Fruit fly (Drosophila melanogaster): ENCODE results near the gene Ac13E.

The Ac13E gene

DNA sequence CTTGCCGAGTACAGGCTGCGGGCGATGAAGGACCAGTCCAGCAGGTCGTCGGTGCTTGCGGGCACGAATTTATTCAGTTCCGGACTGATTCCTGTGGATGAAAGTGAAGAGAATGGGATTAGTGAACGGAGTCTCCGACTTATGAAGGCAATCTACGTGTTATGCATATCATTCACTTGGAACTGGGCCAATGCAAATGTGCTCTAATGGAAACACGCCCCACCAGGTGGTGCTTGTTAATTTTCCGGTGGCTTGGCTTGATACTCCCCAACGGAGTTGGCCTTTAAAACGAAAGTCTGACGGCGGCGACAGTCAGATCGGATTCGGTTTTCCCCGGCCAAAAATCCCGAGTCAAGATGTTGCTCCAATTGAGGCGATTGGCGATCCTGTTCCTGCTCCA is 33.4 kb upstream of the Ac13E start, which contains the start of gene Alp11:
TSS of gene Alp11 (plus strand) at position 301 of the 400 bp plus-strand sequence.
- no peak for TF ChIP-seq CG6854 (GFP tag; optimal IDR thresholded peaks at IDR 0.05)
- TF ChIP-seq CG6808 (GFP tag; optimal IDR thresholded peaks at IDR 0.05) = no peak
- no peak for TF ChIP-seq Hr39 (GFP tag; optimal IDR thresholded peaks at IDR 0.05)
- no peak for TF ChIP-seq cyc (GFP tag; optimal IDR thresholded peaks at IDR 0.05)
- TF ChIP-seq CG8319 (GFP tag; optimal IDR thresholded peaks at IDR 0.05) = no peak
- no peak for TF ChIP-seq ss (GFP tag; optimal IDR thresholded peaks at IDR 0.05)
- no peak for TF ChIP-seq CG32006 (GFP tag; optimal IDR thresholded peaks at IDR 0.05)
- TF ChIP-seq esn (GFP tag; optimal IDR thresholded peaks at IDR 0.05) = no peak
- no peak for TF ChIP-seq CG8632 (GFP tag; optimal IDR thresholded peaks at IDR 0.05)
- TF ChIP-seq eg (GFP tag; IDR thresholded peaks at IDR 0.05) = no peak
- no peak for TF ChIP-seq CG11902 (GFP tag; optimal IDR thresholded peaks at IDR 0.05)
- no peak for TF ChIP-seq Hr38 (GFP tag; optimal IDR thresholded peaks at IDR 0.05)
- no peak for TF ChIP-seq CG11762 (GFP tag; optimal IDR thresholded peaks at IDR 0.05; ENCODE audit: insufficient read depth)
- TF ChIP-seq Eip75B (GFP tag; optimal IDR thresholded peaks at IDR 0.05) = no peak
- no peak for TF ChIP-seq CG15336 (GFP tag; IDR thresholded peaks at IDR 0.05)
- no peak for TF ChIP-seq Blimp-1 (GFP tag; optimal IDR thresholded peaks at IDR 0.05)
- no peak for TF ChIP-seq spab (GFP tag; optimal IDR thresholded peaks at IDR 0.05)
- no peak for TF ChIP-seq Eip78C (GFP tag)
- no peak for TF ChIP-seq CG10631 (GFP tag; optimal IDR thresholded peaks at IDR 0.05)
- TF ChIP-seq Eip93F (GFP tag; optimal IDR thresholded peaks at IDR 0.05) = no peak

DNA sequence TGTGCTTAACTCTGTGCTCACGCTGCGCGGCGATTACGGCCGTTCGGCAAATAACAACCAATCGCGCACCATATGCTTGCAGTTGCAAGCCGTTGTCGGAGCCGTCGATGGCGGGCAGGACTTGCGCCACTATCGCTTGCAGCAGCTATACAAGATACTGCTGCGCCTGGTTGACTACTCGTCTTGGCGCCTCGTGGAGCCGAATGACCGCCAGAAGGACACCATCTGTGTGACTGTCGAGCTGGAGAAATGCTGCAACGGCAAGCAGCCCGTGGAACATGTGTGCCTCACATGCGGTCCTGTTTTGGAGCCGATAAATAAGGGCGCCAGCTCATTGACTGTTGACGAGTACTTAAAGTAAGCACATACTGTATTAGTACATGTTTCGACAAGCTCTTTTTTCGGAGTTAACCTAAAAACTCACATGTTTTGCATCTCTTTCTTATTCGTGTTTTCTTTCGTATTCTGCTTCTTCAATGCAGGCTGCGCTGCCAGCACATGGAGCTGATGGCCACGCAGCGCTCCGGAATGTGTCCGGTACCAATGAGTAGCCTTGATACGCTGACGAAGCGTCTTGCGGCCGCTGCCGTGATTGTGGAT is 29.9 kb upstream of the Ac13E start:
- TF ChIP-seq Eip78C (GFP tag) (peak; percentile 48), fd85E (GFP tag; optimal IDR thresholded peaks at IDR 0.05) (no peak)

DNA sequence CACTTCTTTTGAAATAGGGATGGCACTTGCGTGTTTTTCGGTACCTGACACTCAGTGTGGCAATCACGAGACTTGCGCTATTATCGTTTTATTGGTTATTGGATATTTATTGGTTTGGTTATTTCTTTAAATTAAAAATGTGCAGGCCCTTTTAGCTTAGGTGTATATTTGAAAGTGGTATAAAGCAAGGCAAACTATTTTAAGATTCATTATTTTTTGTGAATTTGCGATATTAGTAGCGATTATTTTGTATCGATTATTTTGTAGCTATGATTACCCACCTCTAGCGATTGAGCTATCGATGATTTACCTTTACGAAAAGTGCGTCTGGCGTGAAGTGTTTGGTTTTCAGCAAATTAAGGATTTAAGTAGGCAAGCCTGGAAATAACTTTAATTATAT is 28.8 kb upstream of the Ac13E start, which contains the start of the genes CG9215 and CG8097:
TSS of gene CG9215 (minus strand) at position 22 of the 400 bp plus-strand sequence.
TSS of gene CG8097 (plus strand) at position 307 of the 400 bp plus-strand sequence.
- TF ChIP-seq Sox15 (GFP tag; optimal IDR thresholded peaks at IDR 0.05) = peak; percentile 13
- TF ChIP-seq Ets96B (tag; optimal IDR thresholded peaks at IDR 0.05) = peak; percentile 23
- peak; percentile 46 for TF ChIP-seq Sox14 (GFP tag; optimal IDR thresholded peaks at IDR 0.05)
- TF ChIP-seq esn (GFP tag; optimal IDR thresholded peaks at IDR 0.05) = peak; percentile 60
- TF ChIP-seq topi (GFP tag; optimal IDR thresholded peaks at IDR 0.05) = peak; percentile 50
- peak; percentile 52 for TF ChIP-seq CG3032 (tag; optimal IDR thresholded peaks at IDR 0.05)
- peak; percentile 38 for TF ChIP-seq achi (GFP tag; optimal IDR thresholded peaks at IDR 0.05)
- no peak for TF ChIP-seq CG6854 (GFP tag; optimal IDR thresholded peaks at IDR 0.05)
- TF ChIP-seq Eip75B (GFP tag; optimal IDR thresholded peaks at IDR 0.05) = no peak
- TF ChIP-seq CG11762 (GFP tag; optimal IDR thresholded peaks at IDR 0.05; ENCODE audit: insufficient read depth) = no peak
- TF ChIP-seq Hr39 (GFP tag; optimal IDR thresholded peaks at IDR 0.05) = peak; percentile 51
- TF ChIP-seq CG11902 (GFP tag; optimal IDR thresholded peaks at IDR 0.05) = no peak
- TF ChIP-seq Ets21C (GFP tag; optimal IDR thresholded peaks at IDR 0.05) = peak; percentile 49
- TF ChIP-seq cyc (GFP tag; optimal IDR thresholded peaks at IDR 0.05) = peak; percentile 42
- peak; percentile 62 for TF ChIP-seq lz (GFP tag; optimal IDR thresholded peaks at IDR 0.05)
- no peak for TF ChIP-seq CG1621 (tag; optimal IDR thresholded peaks at IDR 0.05)
- no peak for TF ChIP-seq Blimp-1 (GFP tag; optimal IDR thresholded peaks at IDR 0.05)
- peak; percentile 63 for TF ChIP-seq Eip78C (GFP tag)
- TF ChIP-seq ss (GFP tag; optimal IDR thresholded peaks at IDR 0.05) = no peak
- no peak for TF ChIP-seq net (GFP tag; optimal IDR thresholded peaks at IDR 0.05)
- TF ChIP-seq CG31627 (GFP tag; optimal IDR thresholded peaks at IDR 0.05) = peak; percentile 46

DNA sequence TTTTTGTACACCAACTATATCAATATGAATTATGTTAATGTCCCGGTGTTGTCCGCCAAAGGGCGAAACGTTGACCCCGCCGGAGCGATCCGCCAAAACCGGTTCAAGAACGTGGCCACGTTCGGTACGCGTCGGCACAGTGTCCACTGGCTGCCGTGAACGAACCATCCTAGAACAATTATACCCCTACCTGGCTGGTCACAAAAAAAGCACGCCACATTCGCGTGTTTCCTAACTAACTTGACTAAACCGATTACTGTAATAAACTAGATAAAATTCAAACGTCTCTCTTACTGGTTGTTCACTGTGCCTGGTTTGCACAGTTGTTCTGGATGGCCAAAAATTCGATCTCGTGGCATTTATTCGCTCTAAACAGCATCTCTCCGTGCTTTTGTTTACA is 25.5 kb upstream of the Ac13E start:
- TF ChIP-seq Sox14 (GFP tag; optimal IDR thresholded peaks at IDR 0.05) = peak; percentile 97
- peak; percentile 81 for TF ChIP-seq fd85E (GFP tag; optimal IDR thresholded peaks at IDR 0.05)
- TF ChIP-seq CG32006 (GFP tag; optimal IDR thresholded peaks at IDR 0.05) = peak; percentile 89
- peak; percentile 97 for TF ChIP-seq Sox102F (GFP tag; optimal IDR thresholded peaks at IDR 0.05)
- TF ChIP-seq Eip93F (GFP tag; optimal IDR thresholded peaks at IDR 0.05) = peak; percentile 89
- peak; percentile 97 for TF ChIP-seq cyc (GFP tag; optimal IDR thresholded peaks at IDR 0.05)
- no peak for TF ChIP-seq CG7368 (GFP tag; optimal IDR thresholded peaks at IDR 0.05)
- peak; percentile 90 for TF ChIP-seq CG6808 (GFP tag; optimal IDR thresholded peaks at IDR 0.05)
- TF ChIP-seq Smox (GFP tag; optimal IDR thresholded peaks at IDR 0.05) = peak; percentile 94
- peak; percentile 91 for TF ChIP-seq net (GFP tag; optimal IDR thresholded peaks at IDR 0.05)
- TF ChIP-seq Eip78C (GFP tag) = peak; percentile 97
- TF ChIP-seq Ets96B (tag; optimal IDR thresholded peaks at IDR 0.05) = peak; percentile 85
- peak; percentile 96 for TF ChIP-seq lz (GFP tag; optimal IDR thresholded peaks at IDR 0.05)
- peak; percentile 89 for TF ChIP-seq dsx (GFP tag; optimal IDR thresholded peaks at IDR 0.05; ENCODE audit: poor library complexity, severe bottlenecking)
- peak; percentile 73 to 90 for TF ChIP-seq salr (GFP tag; optimal IDR thresholded peaks at IDR 0.05)
- peak; percentile 89 for TF ChIP-seq Gug (GFP tag; IDR thresholded peaks at IDR 0.05)
- TF ChIP-seq ss (GFP tag; optimal IDR thresholded peaks at IDR 0.05) = peak; percentile 90 to 92
- TF ChIP-seq OdsH (GFP tag; optimal IDR thresholded peaks at IDR 0.05) = peak; percentile 93
- TF ChIP-seq Hr39 (GFP tag; optimal IDR thresholded peaks at IDR 0.05) = peak; percentile 97
- TF ChIP-seq Ets21C (GFP tag; optimal IDR thresholded peaks at IDR 0.05) = peak; percentile 94
- TF ChIP-seq CG6276 (GFP tag; optimal IDR thresholded peaks at IDR 0.05) = no peak
- TF ChIP-seq esn (GFP tag; optimal IDR thresholded peaks at IDR 0.05) = peak; percentile 97
- peak; percentile 90 for TF ChIP-seq CG10669 (GFP tag; optimal IDR thresholded peaks at IDR 0.05)
- peak; percentile 93 for TF ChIP-seq CG10631 (GFP tag; optimal IDR thresholded peaks at IDR 0.05)

Measured in whole organism, prepupa.